Fruit fly (Drosophila melanogaster) whole organism, adult: Measurements from ENCODE around the gene galla-2.
A peak's percentile ranks its signal among the peaks of the same experiment; 100 is the strongest.

Source experiments
- CG11617 ChIP-seq: fragments of 200-800 bp; sonication (Bioruptor generic); optimal IDR thresholded peaks from 2 replicates; lab custom pipeline; 2017; ENCODE audit warnings: mild to moderate bottlenecking, missing biosample characterization, missing genetic modification reagents, missing genetic modification characterization
- CG12768 ChIP-seq: fragments of 200-800 bp; sonication (Bioruptor generic); optimal IDR thresholded peaks from 2 replicates; lab custom pipeline; 2017; ENCODE audit warnings: missing biosample characterization, missing genetic modification characterization, mild to moderate bottlenecking, moderate library complexity, missing genetic modification reagents
- CG14711 ChIP-seq: fragments of 200-800 bp; sonication (Bioruptor generic); optimal IDR thresholded peaks from 2 replicates; lab custom pipeline; 2018; ENCODE audit warnings: missing biosample characterization, mild to moderate bottlenecking, missing genetic modification characterization, moderate library complexity
- CG1620 ChIP-seq: fragments of 200-800 bp; sonication (Bioruptor generic); optimal IDR thresholded peaks from 2 replicates; lab custom pipeline; 2016; ENCODE audit warnings: missing biosample characterization, missing genetic modification characterization
- CG33017 ChIP-seq: fragments of 200-800 bp; sonication (Bioruptor generic); optimal IDR thresholded peaks from 2 replicates; lab custom pipeline; 2018; ENCODE audit warnings: missing biosample characterization, mild to moderate bottlenecking, missing genetic modification characterization, moderate library complexity
- CG5204 ChIP-seq: fragments of 200-800 bp; sonication (Bioruptor generic); optimal IDR thresholded peaks from 2 replicates; lab custom pipeline; 2016; ENCODE audit warnings: missing biosample characterization, missing genetic modification characterization
- CG7045 ChIP-seq: fragments of 200-800 bp; sonication (Bioruptor generic); optimal IDR thresholded peaks from 2 replicates; lab custom pipeline; 2017; ENCODE audit warnings: missing biosample characterization, mild to moderate bottlenecking, missing genetic modification characterization
- CG7101 ChIP-seq: fragments of 200-800 bp; sonication (Bioruptor generic); optimal IDR thresholded peaks from 2 replicates; lab custom pipeline; 2018; ENCODE audit warnings: missing biosample characterization, mild to moderate bottlenecking, missing genetic modification characterization, moderate library complexity
- Clk ChIP-seq: fragments of 200-800 bp; sonication (Bioruptor generic); optimal IDR thresholded peaks from 2 replicates; lab custom pipeline; 2017; ENCODE audit warnings: missing biosample characterization, missing genetic modification characterization
- Crg-1 ChIP-seq: fragments of 200-800 bp; sonication (Bioruptor generic); optimal IDR thresholded peaks from 2 replicates; lab custom pipeline; 2016; ENCODE audit warnings: missing biosample characterization, missing genetic modification characterization
- Hr96 ChIP-seq: fragments of 200-800 bp; sonication (Bioruptor generic); optimal IDR thresholded peaks from 2 replicates; lab custom pipeline; 2016; ENCODE audit warnings: missing biosample characterization, missing genetic modification characterization
- Mnt ChIP-seq: fragments of 200-800 bp; sonication (Bioruptor generic); optimal IDR thresholded peaks from 2 replicates; lab custom pipeline; 2016; ENCODE audit warnings: missing biosample characterization, mild to moderate bottlenecking, missing genetic modification characterization
- bab1 ChIP-seq: fragments of 200-800 bp; sonication (Bioruptor generic); optimal IDR thresholded peaks from 3 replicates; lab custom pipeline; 2019; ENCODE audit warnings: missing biosample characterization, mild to moderate bottlenecking, missing genetic modification characterization, moderate library complexity
- cic ChIP-seq: fragments of 200-800 bp; sonication (Bioruptor generic); optimal IDR thresholded peaks from 2 replicates; lab custom pipeline; 2017; ENCODE audit warnings: missing biosample characterization, mild to moderate bottlenecking, missing genetic modification characterization, moderate library complexity
- cnc ChIP-seq, 2 experiments: fragments of >200 bp; optimal IDR thresholded peaks; 2 replicates each; lab custom pipeline; 2017
- kay ChIP-seq: fragments of 200-800 bp; sonication (Bioruptor generic); peaks from one replicate; lab custom pipeline; 2016; ENCODE audit warnings: missing biosample characterization, missing genetic modification characterization, borderline replicate concordance
- ovo ChIP-seq: fragments of 200-800 bp; sonication (Bioruptor generic); optimal IDR thresholded peaks from 2 replicates; lab custom pipeline; 2016; ENCODE audit warnings: missing biosample characterization, missing genetic modification characterization
- pad ChIP-seq: fragments of 200-800 bp; sonication (Bioruptor generic); optimal IDR thresholded peaks from 3 replicates; lab custom pipeline; 2017; ENCODE audit warnings: missing biosample characterization, missing genetic modification characterization, mild to moderate bottlenecking, moderate library complexity, missing genetic modification reagents
- tj ChIP-seq: fragments of 200-800 bp; sonication (Bioruptor generic); optimal IDR thresholded peaks from 3 replicates; lab custom pipeline; 2017; ENCODE audit warnings: missing biosample characterization, mild to moderate bottlenecking, missing genetic modification characterization, moderate library complexity
- toe ChIP-seq: fragments of 200-800 bp; sonication (Bioruptor generic); optimal IDR thresholded peaks from 2 replicates; lab custom pipeline; 2016; ENCODE audit warnings: missing biosample characterization, missing genetic modification characterization

galla-2 gene

dm6 chr3L:10889000-10889691 lies 6.5 kb downstream of the galla-2 start:
- no peak for TF ChIP-seq CG14711 (tag; lab: Kevin White, UChicago)
- TF ChIP-seq Crg-1 = no peak
- TF ChIP-seq cnc (optimal IDR thresholded peaks at IDR 0.05; lab: Kevin White, UChicago) = no peak
- TF ChIP-seq cic (GFP tag; lab: Kevin White, UChicago) = no peak
- no peak for TF ChIP-seq Clk
- TF ChIP-seq CG7101 (tag; lab: Kevin White, UChicago) = no peak
- TF ChIP-seq CG1620 (GFP tag; lab: Kevin White, UChicago) = no peak
- no peak for TF ChIP-seq CG5204 (GFP tag; lab: Kevin White, UChicago)
- no peak for TF ChIP-seq CG12768
- no peak for TF ChIP-seq Mnt (GFP tag; lab: Kevin White, UChicago)
- TF ChIP-seq ovo (GFP tag; lab: Kevin White, UChicago) = no peak
- no peak for TF ChIP-seq kay (GFP tag; lab: Kevin White, UChicago)
- TF ChIP-seq CG33017 = no peak
- TF ChIP-seq tj = no peak
- no peak for TF ChIP-seq CG11617 (GFP tag; lab: Kevin White, UChicago)
- TF ChIP-seq bab1 (GFP tag; lab: Kevin White, UChicago) = no peak
- no peak for TF ChIP-seq pad (GFP tag; lab: Kevin White, UChicago)
- no peak for TF ChIP-seq toe
- TF ChIP-seq Hr96 = no peak

- TF ChIP-seq cic (GFP tag; lab: Kevin White, UChicago) (no peak), cnc (optimal IDR thresholded peaks at IDR 0.05; lab: Kevin White, UChicago) (no peak), bab1 (GFP tag; lab: Kevin White, UChicago) (no peak), CG11617 (GFP tag; lab: Kevin White, UChicago) (no peak), CG33017 (no peak), CG7045 (GFP tag; lab: Kevin White, UChicago) (no peak), pad (GFP tag; lab: Kevin White, UChicago) (no peak), Clk (no peak), Hr96 (no peak), CG1620 (GFP tag; lab: Kevin White, UChicago) (no peak), CG14711 (tag; lab: Kevin White, UChicago) (no peak), toe (no peak), kay (GFP tag; lab: Kevin White, UChicago) (no peak), CG7101 (tag; lab: Kevin White, UChicago) (no peak)
Measured at dm6 chr3L:10889692-10890089, 7.0 kb downstream of the galla-2 start, which contains the start of gene Cpr67Fa1. Gene Cpr67Fa1, plus strand, starts transcription at chr3L:10889990.

dm6 chr3L:10891414-10891813 lies 8.7 kb downstream of the galla-2 start, which contains the start of gene Cpr67Fa2:
Gene Cpr67Fa2, plus strand, starts transcription at chr3L:10891714.
- TF ChIP-seq CG1620 (GFP tag; lab: Kevin White, UChicago) = no peak
- TF ChIP-seq kay (GFP tag; lab: Kevin White, UChicago) = no peak
- TF ChIP-seq cic (GFP tag; lab: Kevin White, UChicago) = no peak
- TF ChIP-seq Mnt (GFP tag; lab: Kevin White, UChicago) = no peak
- no peak for TF ChIP-seq CG7101 (tag; lab: Kevin White, UChicago)
- no peak for TF ChIP-seq CG5204 (GFP tag; lab: Kevin White, UChicago)
- TF ChIP-seq Hr96 = no peak
- TF ChIP-seq ovo (GFP tag; lab: Kevin White, UChicago) = no peak
- no peak for TF ChIP-seq tj
- no peak for TF ChIP-seq CG14711 (tag; lab: Kevin White, UChicago)
- TF ChIP-seq Clk = no peak
- TF ChIP-seq bab1 (GFP tag; lab: Kevin White, UChicago) = no peak
- no peak for TF ChIP-seq toe
- no peak for TF ChIP-seq CG11617 (GFP tag; lab: Kevin White, UChicago)
- no peak for TF ChIP-seq cnc (optimal IDR thresholded peaks at IDR 0.05; lab: Kevin White, UChicago)
- TF ChIP-seq Crg-1 = no peak

- TF ChIP-seq toe = no peak
- TF ChIP-seq Clk = no peak
- TF ChIP-seq CG1620 (GFP tag; lab: Kevin White, UChicago) = no peak
- TF ChIP-seq cnc (optimal IDR thresholded peaks at IDR 0.05; lab: Kevin White, UChicago) = no peak
- TF ChIP-seq kay (GFP tag; lab: Kevin White, UChicago) = peak; percentile 70
Measured at dm6 chr3L:10893156-10893784, 10.6 kb downstream of the galla-2 start.

dm6 chr3L:10894159-10894558 lies 11.5 kb downstream of the galla-2 start, which contains the start of gene Cpr67Fb:
Gene Cpr67Fb, plus strand, starts transcription at chr3L:10894173.
- no peak for TF ChIP-seq toe
- no peak for TF ChIP-seq CG1620 (GFP tag; lab: Kevin White, UChicago)
- TF ChIP-seq Hr96 = no peak
- TF ChIP-seq ovo (GFP tag; lab: Kevin White, UChicago) = no peak
- TF ChIP-seq Mnt (GFP tag; lab: Kevin White, UChicago) = no peak
- no peak for TF ChIP-seq CG14711 (tag; lab: Kevin White, UChicago)

- TF ChIP-seq bab1 (GFP tag; lab: Kevin White, UChicago) (no peak), CG11617 (GFP tag; lab: Kevin White, UChicago) (no peak), pad (GFP tag; lab: Kevin White, UChicago) (peak; percentile 6), Clk (no peak), CG1620 (GFP tag; lab: Kevin White, UChicago) (no peak), Crg-1 (no peak), kay (GFP tag; lab: Kevin White, UChicago) (peak; percentile 73), CG14711 (tag; lab: Kevin White, UChicago) (no peak), CG7045 (GFP tag; lab: Kevin White, UChicago) (peak; percentile 12), ovo (GFP tag; lab: Kevin White, UChicago) (no peak), Hr96 (peak; percentile 12), tj (no peak), CG12768 (no peak), cic (GFP tag; lab: Kevin White, UChicago) (peak; percentile 98), CG7101 (tag; lab: Kevin White, UChicago) (no peak), CG33017 (no peak), toe (no peak), Mnt (GFP tag; lab: Kevin White, UChicago) (peak; percentile 70)
Measured at dm6 chr3L:10896923-10897322, 14.2 kb downstream of the galla-2 start.
